Worm (Caenorhabditis elegans) whole organism, L4 larva: Measurements from ENCODE around the gene C14A6.6.

Experiments used
- fkh-10 ChIP-seq: fragments of 150-350 bp; optimal IDR thresholded peaks from 2 replicates; lab custom pipeline; 2014; ENCODE audit warnings: missing biosample characterization, missing genetic modification reagents, missing genetic modification characterization
- lsy-2 ChIP-seq, 2 experiments: fragments of 150-350 bp in 1 of 2; sonication (generic microtip) in 1 of 2; optimal IDR thresholded peaks; 2 replicates each; lab custom pipeline; 2014 to 2017; ENCODE audit warnings: missing biosample characterization in 2 of 2, missing genetic modification characterization in 2 of 2

ce11 chrV:18163434-18163833, 3.6 kb downstream of the C14A6.6 start:
- TF ChIP-seq fkh-10 (GFP tag; lab: Kevin White, UChicago) (no peak), lsy-2 (tag; optimal IDR thresholded peaks at IDR 0.05; lab: Kevin White, UChicago) (no peak)
